Fruit fly (Drosophila melanogaster): ENCODE measurements around the gene CG42688.

The CG42688 gene

dm6 chr2L:19136735-19137134 lies 45.9 kb downstream of the CG42688 start (continued):
- TF ChIP-seq Sox102F (GFP tag; optimal IDR thresholded peaks at IDR 0.05) (peak; percentile 91), fd85E (GFP tag; optimal IDR thresholded peaks at IDR 0.05) (peak; percentile 56), CG6854 (GFP tag; optimal IDR thresholded peaks at IDR 0.05) (peak; percentile 84), CG11902 (GFP tag; optimal IDR thresholded peaks at IDR 0.05) (peak; percentile 88), Met (GFP tag; optimal IDR thresholded peaks at IDR 0.05) (peak; percentile 94), CG8632 (GFP tag; optimal IDR thresholded peaks at IDR 0.05) (peak; percentile 90), topi (GFP tag; optimal IDR thresholded peaks at IDR 0.05) (peak; percentile 94), CG15336 (GFP tag; IDR thresholded peaks at IDR 0.05) (peak; percentile 77), achi (GFP tag; optimal IDR thresholded peaks at IDR 0.05) (peak; percentile 92), CG9139 (GFP tag; optimal IDR thresholded peaks at IDR 0.05) (peak; percentile 89), Hr39 (GFP tag; optimal IDR thresholded peaks at IDR 0.05) (peak; percentile 93), Gug (GFP tag; IDR thresholded peaks at IDR 0.05) (peak; percentile 65), CG6276 (GFP tag; optimal IDR thresholded peaks at IDR 0.05) (peak; percentile 47), Lpt (GFP tag; optimal IDR thresholded peaks at IDR 0.05) (peak; percentile 81), CG32006 (GFP tag; optimal IDR thresholded peaks at IDR 0.05) (peak; percentile 80), CG10669 (GFP tag; optimal IDR thresholded peaks at IDR 0.05) (peak; percentile 95), OdsH (GFP tag; optimal IDR thresholded peaks at IDR 0.05) (peak; percentile 95), Sox15 (GFP tag; optimal IDR thresholded peaks at IDR 0.05) (peak; percentile 85), Ets21C (GFP tag; optimal IDR thresholded peaks at IDR 0.05) (peak; percentile 89), CG6792 (GFP tag; optimal IDR thresholded peaks at IDR 0.05) (peak; percentile 93), spab (GFP tag; optimal IDR thresholded peaks at IDR 0.05) (peak; percentile 96), CG1621 (tag; optimal IDR thresholded peaks at IDR 0.05) (peak; percentile 91), Eip78C (GFP tag) (peak; percentile 99), acj6 (GFP tag; optimal IDR thresholded peaks at IDR 0.05) (peak; percentile 93), cyc (GFP tag; optimal IDR thresholded peaks at IDR 0.05) (peak; percentile 93), Sox14 (GFP tag; optimal IDR thresholded peaks at IDR 0.05) (peak; percentile 95), CG7368 (GFP tag; optimal IDR thresholded peaks at IDR 0.05) (peak; percentile 90), Eip75B (GFP tag; optimal IDR thresholded peaks at IDR 0.05) (peak; percentile 88)

dm6 chr2L:19135955-19136677 lies 46.5 kb downstream of the CG42688 start:
- peak; percentile 62 to 84 for TF ChIP-seq salr (GFP tag; optimal IDR thresholded peaks at IDR 0.05)
- peak; percentile 55 for TF ChIP-seq CG8319 (GFP tag; optimal IDR thresholded peaks at IDR 0.05)
- TF ChIP-seq CG34406 (GFP tag; optimal IDR thresholded peaks at IDR 0.05): peak; percentile 83
- TF ChIP-seq Sox14 (GFP tag; optimal IDR thresholded peaks at IDR 0.05): peak; percentile 85
- TF ChIP-seq net (GFP tag; optimal IDR thresholded peaks at IDR 0.05): peak; percentile 64
- TF ChIP-seq achi (GFP tag; optimal IDR thresholded peaks at IDR 0.05): peak; percentile 86
- peak; percentile 81 for TF ChIP-seq CG6808 (GFP tag; optimal IDR thresholded peaks at IDR 0.05)
- peak; percentile 61 for TF ChIP-seq CG7368 (GFP tag; optimal IDR thresholded peaks at IDR 0.05)
- TF ChIP-seq Smox (GFP tag; optimal IDR thresholded peaks at IDR 0.05): peak; percentile 88
- TF ChIP-seq eg (GFP tag; IDR thresholded peaks at IDR 0.05): no peak
- TF ChIP-seq Sox102F (GFP tag; optimal IDR thresholded peaks at IDR 0.05): peak; percentile 90
- peak; percentile 85 for TF ChIP-seq CG3919 (GFP tag; optimal IDR thresholded peaks at IDR 0.05)
- peak; percentile 81 for TF ChIP-seq vri (GFP tag; optimal IDR thresholded peaks at IDR 0.05)
- peak; percentile 87 for TF ChIP-seq CG10669 (GFP tag; optimal IDR thresholded peaks at IDR 0.05)
- TF ChIP-seq Hr39 (GFP tag; optimal IDR thresholded peaks at IDR 0.05): peak; percentile 83
- TF ChIP-seq fkh (GFP tag; optimal IDR thresholded peaks at IDR 0.05): no peak
- peak; percentile 75 for TF ChIP-seq CG11762 (GFP tag; optimal IDR thresholded peaks at IDR 0.05; ENCODE audit: insufficient read depth)
- TF ChIP-seq acj6 (GFP tag; optimal IDR thresholded peaks at IDR 0.05): peak; percentile 82
- TF ChIP-seq esn (GFP tag; optimal IDR thresholded peaks at IDR 0.05): peak; percentile 91
- peak; percentile 96 for TF ChIP-seq Eip78C (GFP tag)
- TF ChIP-seq CG32006 (GFP tag; optimal IDR thresholded peaks at IDR 0.05): peak; percentile 54
- peak; percentile 74 for TF ChIP-seq fd59A (GFP tag; optimal IDR thresholded peaks at IDR 0.05)
- TF ChIP-seq CG16779 (tag; optimal IDR thresholded peaks at IDR 0.05): peak; percentile 71
- TF ChIP-seq Hr4 (GFP tag; optimal IDR thresholded peaks at IDR 0.05): peak; percentile 57
- peak; percentile 46 for TF ChIP-seq CG4318 (GFP tag; optimal IDR thresholded peaks at IDR 0.05)
- TF ChIP-seq CG8632 (GFP tag; optimal IDR thresholded peaks at IDR 0.05): peak; percentile 85
- TF ChIP-seq dac (GFP tag; optimal IDR thresholded peaks at IDR 0.05): no peak
- TF ChIP-seq cyc (GFP tag; optimal IDR thresholded peaks at IDR 0.05): peak; percentile 84
- TF ChIP-seq CG10631 (GFP tag; optimal IDR thresholded peaks at IDR 0.05): peak; percentile 85
- peak; percentile 65 for TF ChIP-seq Sox15 (GFP tag; optimal IDR thresholded peaks at IDR 0.05)
- TF ChIP-seq pdm3 (GFP tag; optimal IDR thresholded peaks at IDR 0.05): peak; percentile 85
- peak; percentile 12 for TF ChIP-seq fd85E (GFP tag; optimal IDR thresholded peaks at IDR 0.05)
- peak; percentile 32 to 57 for TF ChIP-seq ss (GFP tag; optimal IDR thresholded peaks at IDR 0.05)
